Comparison of ENCODE assay signal across 4 worm cellular contexts in genomic region chrIV:14389070-14389469, ce11.
A peak's percentile ranks its signal among the peaks of the same experiment; 100 is the strongest.
TF ChIP-seq lines count a peak whose summit lies in the region.

No protein-coding gene starts in this region.

TF ChIP-seq in whole organism, L1 larva, 84 proteins besides CTCF, POLR2A, EP300 and RAD21:
- TF ChIP-seq blmp-1 (tag; optimal IDR thresholded peaks at IDR 0.05; lab: Kevin White, UChicago), result peak; percentile 95
- TF ChIP-seq elt-3 (tag; optimal IDR thresholded peaks at IDR 0.05; lab: Kevin White, UChicago), result peak in 4 of 6 experiments; percentile 30 to 80 (median 50)
- TF ChIP-seq irx-1 (tag; optimal IDR thresholded peaks at IDR 0.05; lab: Kevin White, UChicago), result no peak
- no peak for TF ChIP-seq unc-86 (tag; optimal IDR thresholded peaks at IDR 0.05; lab: Kevin White, UChicago)
- no peak for TF ChIP-seq snpc-4 (tag; optimal IDR thresholded peaks at IDR 0.05; lab: Kevin White, UChicago)
- peak; percentile 23 for TF ChIP-seq mep-1 (tag; optimal IDR thresholded peaks at IDR 0.05; lab: Kevin White, UChicago)
- TF ChIP-seq nhr-85 (tag; lab: Kevin White, UChicago), result peak; percentile 71
- peak; percentile 47 for TF ChIP-seq snu-23 (GFP tag; optimal IDR thresholded peaks at IDR 0.05; lab: Kevin White, UChicago)
- no peak for TF ChIP-seq pag-3 (tag; optimal IDR thresholded peaks at IDR 0.05; lab: Kevin White, UChicago; ENCODE audit: borderline replicate concordance, insufficient read depth)

TF ChIP-seq in whole organism, L2 larva, 48 proteins besides CTCF, POLR2A, EP300 and RAD21:
- TF ChIP-seq nhr-129 (tag; optimal IDR thresholded peaks at IDR 0.05; lab: Kevin White, UChicago) (peak; percentile 65), Y55F3AM.14 (GFP tag; optimal IDR thresholded peaks at IDR 0.05; lab: Kevin White, UChicago) (no peak), fos-1 (tag; optimal IDR thresholded peaks at IDR 0.05; lab: Kevin White, UChicago) (peak; percentile 10), blmp-1 (tag; optimal IDR thresholded peaks at IDR 0.05; lab: Kevin White, UChicago; ENCODE audit: insufficient read depth) (peak; percentile 47), sma-9 (GFP tag; optimal IDR thresholded peaks at IDR 0.05; lab: Kevin White, UChicago) (no peak), sma-9 (tag; optimal IDR thresholded peaks at IDR 0.05; lab: Kevin White, UChicago) (no peak), nhr-25 (tag; optimal IDR thresholded peaks at IDR 0.05; lab: Kevin White, UChicago) (peak; percentile 35), ceh-16 (tag; optimal IDR thresholded peaks at IDR 0.05; lab: Kevin White, UChicago) (peak; percentile 10)

TF ChIP-seq in whole organism, L3 larva, 47 proteins besides CTCF, POLR2A, EP300 and RAD21:
- TF ChIP-seq nhr-23 (tag; optimal IDR thresholded peaks at IDR 0.05; lab: Kevin White, UChicago) (peak; percentile 46), elt-3 (tag; optimal IDR thresholded peaks at IDR 0.05; lab: Kevin White, UChicago) (peak in 1 of 3 experiments; percentile 27), nhr-25 (tag; optimal IDR thresholded peaks at IDR 0.05; lab: Kevin White, UChicago) (peak; percentile 85), mml-1 (tag; optimal IDR thresholded peaks at IDR 0.05; lab: Kevin White, UChicago) (no peak), nhr-11 (tag; optimal IDR thresholded peaks at IDR 0.05; lab: Kevin White, UChicago) (no peak), unc-39 (tag; optimal IDR thresholded peaks at IDR 0.05; lab: Kevin White, UChicago) (no peak), nhr-77 (tag; optimal IDR thresholded peaks at IDR 0.05; lab: Kevin White, UChicago) (no peak), ceh-9 (tag; optimal IDR thresholded peaks at IDR 0.05; lab: Kevin White, UChicago) (no peak)

TF ChIP-seq in whole organism, L4 larva, 104 proteins besides CTCF, POLR2A, EP300 and RAD21:
- peak in 1 of 2 experiments; percentile 62 for TF ChIP-seq unc-62 (GFP tag; optimal IDR thresholded peaks at IDR 0.05 in 1 of 2; lab: Kevin White, UChicago)
- no peak for TF ChIP-seq unc-62 (tag; optimal IDR thresholded peaks at IDR 0.05; lab: Kevin White, UChicago)
- TF ChIP-seq mxl-2 (GFP tag; conservative IDR thresholded peaks at IDR 0.05; lab: Robert Waterston, UW), result no peak
- peak; percentile 11 for TF ChIP-seq nhr-25 (tag; optimal IDR thresholded peaks at IDR 0.05; lab: Kevin White, UChicago; ENCODE audit: borderline replicate concordance, insufficient read depth)
- TF ChIP-seq nhr-28 (tag; optimal IDR thresholded peaks at IDR 0.05; lab: Kevin White, UChicago), result peak; percentile 49

Comparison
In these comparisons a context has a peak if more than half of its experiments do, and no peak if none do; other contexts are left out.
1. Of the 29 proteins assayed by ChIP-seq in both whole organism, L4 larva and whole organism, L1 larva: peak only in whole organism, L4 larva: nhr-28; only in whole organism, L1 larva: mep-1; in both: none; in neither: 26; mixed calls (peak in some experiments, not most) for 1.